Fruit fly (Drosophila melanogaster) whole organism, embryonic: Measurements from ENCODE around the gene mbm.

Source experiments
- CG9437 ChIP-seq: fragments of 200-800 bp; sonication (Bioruptor generic); optimal IDR thresholded peaks from 2 replicates; lab custom pipeline; 2018; ENCODE audit warnings: missing biosample characterization, mild to moderate bottlenecking, missing genetic modification characterization
- E2f2 ChIP-seq: fragments of 200-800 bp; sonication (Bioruptor generic); IDR thresholded peaks from 2 replicates; pipeline ENCODE4 v1.3.6; 2022; ENCODE audit warnings: missing biosample characterization, missing genetic modification characterization
- Hr78 ChIP-seq, 2 experiments: fragments of 200-800 bp in 1 of 2; fragments of >200 bp in 1 of 2; sonication (Bioruptor generic) in 1 of 2; optimal IDR thresholded peaks; 2 replicates each; lab custom pipeline; 2017 to 2019; ENCODE audit warnings: missing biosample characterization in 2 of 2, missing genetic modification characterization in 2 of 2, mild to moderate bottlenecking in 1 of 2, moderate library complexity in 1 of 2
- Mad ChIP-seq: fragments of 200-800 bp; sonication (Bioruptor generic); optimal IDR thresholded peaks from 2 replicates; lab custom pipeline; 2016; ENCODE audit warnings: missing biosample characterization, missing genetic modification characterization
- h ChIP-seq: fragments of >200 bp; optimal IDR thresholded peaks from 2 replicates; lab custom pipeline; 2017
- mld ChIP-seq: fragments of 200-800 bp; sonication (Bioruptor generic); IDR thresholded peaks from 3 replicates; pipeline ENCODE4 v1.3.6; 2022; ENCODE audit warnings: missing biosample characterization, missing genetic modification characterization; ENCODE audit not compliant: partially characterized antibody
- tio ChIP-seq: fragments of 200-800 bp; sonication (Bioruptor generic); optimal IDR thresholded peaks from 2 replicates; lab custom pipeline; 2017; ENCODE audit warnings: missing biosample characterization, missing genetic modification characterization, inconsistent platforms
- wek ChIP-seq: fragments of 200-800 bp; sonication (Bioruptor generic); optimal IDR thresholded peaks from 3 replicates; lab custom pipeline; 2018; ENCODE audit warnings: missing biosample characterization, mild to moderate bottlenecking, missing genetic modification characterization, moderate library complexity

- TF ChIP-seq Hr78 (GFP tag; optimal IDR thresholded peaks at IDR 0.05; lab: Kevin White, UChicago): no peak
- TF ChIP-seq mld (GFP tag; lab: Robert Waterston, UW): no peak
- TF ChIP-seq Mad: no peak
- TF ChIP-seq E2f2: no peak
- TF ChIP-seq h: no peak
- no peak for TF ChIP-seq tio (GFP tag; lab: Kevin White, UChicago)
- TF ChIP-seq wek (GFP tag; lab: Kevin White, UChicago): no peak
- no peak for TF ChIP-seq CG9437 (GFP tag; lab: Kevin White, UChicago)
Observed at dm6 chr2L:308194-308706, 34.7 kb upstream of the mbm start.
